Fruit fly (Drosophila melanogaster) whole organism, adult: ENCODE data around the gene CG17917.

Experiments used
- CG12768 ChIP-seq: fragments of 200-800 bp; sonication (Bioruptor generic); optimal IDR thresholded peaks from 2 replicates; lab custom pipeline; 2017; ENCODE audit warnings: missing biosample characterization, missing genetic modification characterization, mild to moderate bottlenecking, moderate library complexity, missing genetic modification reagents
- CG33017 ChIP-seq: fragments of 200-800 bp; sonication (Bioruptor generic); optimal IDR thresholded peaks from 2 replicates; lab custom pipeline; 2018; ENCODE audit warnings: missing biosample characterization, mild to moderate bottlenecking, missing genetic modification characterization, moderate library complexity
- CG5204 ChIP-seq: fragments of 200-800 bp; sonication (Bioruptor generic); optimal IDR thresholded peaks from 2 replicates; lab custom pipeline; 2016; ENCODE audit warnings: missing biosample characterization, missing genetic modification characterization
- CG7101 ChIP-seq: fragments of 200-800 bp; sonication (Bioruptor generic); optimal IDR thresholded peaks from 2 replicates; lab custom pipeline; 2018; ENCODE audit warnings: missing biosample characterization, mild to moderate bottlenecking, missing genetic modification characterization, moderate library complexity
- Clk ChIP-seq: fragments of 200-800 bp; sonication (Bioruptor generic); optimal IDR thresholded peaks from 2 replicates; lab custom pipeline; 2017; ENCODE audit warnings: missing biosample characterization, missing genetic modification characterization
- Crg-1 ChIP-seq: fragments of 200-800 bp; sonication (Bioruptor generic); optimal IDR thresholded peaks from 2 replicates; lab custom pipeline; 2016; ENCODE audit warnings: missing biosample characterization, missing genetic modification characterization
- Mnt ChIP-seq: fragments of 200-800 bp; sonication (Bioruptor generic); optimal IDR thresholded peaks from 2 replicates; lab custom pipeline; 2016; ENCODE audit warnings: missing biosample characterization, mild to moderate bottlenecking, missing genetic modification characterization
- bab1 ChIP-seq: fragments of 200-800 bp; sonication (Bioruptor generic); optimal IDR thresholded peaks from 3 replicates; lab custom pipeline; 2019; ENCODE audit warnings: missing biosample characterization, mild to moderate bottlenecking, missing genetic modification characterization, moderate library complexity
- cic ChIP-seq: fragments of 200-800 bp; sonication (Bioruptor generic); optimal IDR thresholded peaks from 2 replicates; lab custom pipeline; 2017; ENCODE audit warnings: missing biosample characterization, mild to moderate bottlenecking, missing genetic modification characterization, moderate library complexity
- cnc ChIP-seq, 2 experiments: fragments of >200 bp; optimal IDR thresholded peaks; 2 replicates each; lab custom pipeline; 2017
- kay ChIP-seq: fragments of 200-800 bp; sonication (Bioruptor generic); peaks from one replicate; lab custom pipeline; 2016; ENCODE audit warnings: missing biosample characterization, missing genetic modification characterization, borderline replicate concordance
- ovo ChIP-seq: fragments of 200-800 bp; sonication (Bioruptor generic); optimal IDR thresholded peaks from 2 replicates; lab custom pipeline; 2016; ENCODE audit warnings: missing biosample characterization, missing genetic modification characterization
- pad ChIP-seq: fragments of 200-800 bp; sonication (Bioruptor generic); optimal IDR thresholded peaks from 3 replicates; lab custom pipeline; 2017; ENCODE audit warnings: missing biosample characterization, missing genetic modification characterization, mild to moderate bottlenecking, moderate library complexity, missing genetic modification reagents
- tj ChIP-seq: fragments of 200-800 bp; sonication (Bioruptor generic); optimal IDR thresholded peaks from 3 replicates; lab custom pipeline; 2017; ENCODE audit warnings: missing biosample characterization, mild to moderate bottlenecking, missing genetic modification characterization, moderate library complexity
- toe ChIP-seq: fragments of 200-800 bp; sonication (Bioruptor generic); optimal IDR thresholded peaks from 2 replicates; lab custom pipeline; 2016; ENCODE audit warnings: missing biosample characterization, missing genetic modification characterization

CG17917 gene

DNA sequence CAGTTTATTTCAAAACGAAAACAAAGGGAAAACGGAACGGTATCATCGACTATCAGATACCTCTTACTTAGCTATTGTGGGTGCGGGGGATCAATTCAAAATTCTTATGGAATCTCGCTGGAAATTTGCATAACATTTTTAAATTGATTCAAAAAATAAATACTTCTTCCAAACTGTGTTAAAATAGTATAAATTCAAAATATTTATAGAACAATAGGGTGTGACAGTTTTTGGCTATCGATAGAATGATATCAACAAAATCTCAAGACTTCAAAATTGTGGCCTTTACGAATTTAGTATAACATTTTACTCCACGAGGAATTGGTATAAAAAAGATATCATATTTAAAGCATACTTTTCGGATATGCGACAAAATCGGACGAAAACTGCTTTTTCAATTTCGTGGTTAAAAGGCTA, 46.7 kb downstream of the CG17917 start:
- TF ChIP-seq cic (GFP tag; lab: Kevin White, UChicago) (no peak), pad (GFP tag; lab: Kevin White, UChicago) (no peak), cnc (optimal IDR thresholded peaks at IDR 0.05; lab: Kevin White, UChicago) (no peak), tj (no peak), CG5204 (GFP tag; lab: Kevin White, UChicago) (no peak), Crg-1 (no peak), ovo (GFP tag; lab: Kevin White, UChicago) (no peak), bab1 (GFP tag; lab: Kevin White, UChicago) (peak; percentile 0), toe (GFP tag; lab: Kevin White, UChicago) (no peak), Clk (GFP tag; lab: Kevin White, UChicago) (no peak), CG33017 (no peak), kay (GFP tag; lab: Kevin White, UChicago) (peak; percentile 91), CG12768 (GFP tag; lab: Kevin White, UChicago) (no peak), CG7101 (tag; lab: Kevin White, UChicago) (no peak), Mnt (no peak)
